Worm (Caenorhabditis elegans) whole organism, L4/young adult: ENCODE measurements around the gene pitr-4.

ENCODE experiments used
- W03F9.2 ChIP-seq: fragments of 150-350 bp; optimal IDR thresholded peaks from 2 replicates; lab custom pipeline; 2014; ENCODE audit warnings: missing biosample characterization, missing genetic modification characterization
- dao-5 ChIP-seq: sonication (generic microtip); optimal IDR thresholded peaks from 2 replicates; lab custom pipeline; 2016; ENCODE audit warnings: missing genotype, missing genetic modification characterization, moderate library complexity, missing compliant biosample characterization
- him-1 ChIP-seq: sonication (generic microtip); optimal IDR thresholded peaks from 2 replicates; lab custom pipeline; 2016; ENCODE audit warnings: missing genotype, missing genetic modification reagents, missing genetic modification characterization, missing compliant biosample characterization

DNA sequence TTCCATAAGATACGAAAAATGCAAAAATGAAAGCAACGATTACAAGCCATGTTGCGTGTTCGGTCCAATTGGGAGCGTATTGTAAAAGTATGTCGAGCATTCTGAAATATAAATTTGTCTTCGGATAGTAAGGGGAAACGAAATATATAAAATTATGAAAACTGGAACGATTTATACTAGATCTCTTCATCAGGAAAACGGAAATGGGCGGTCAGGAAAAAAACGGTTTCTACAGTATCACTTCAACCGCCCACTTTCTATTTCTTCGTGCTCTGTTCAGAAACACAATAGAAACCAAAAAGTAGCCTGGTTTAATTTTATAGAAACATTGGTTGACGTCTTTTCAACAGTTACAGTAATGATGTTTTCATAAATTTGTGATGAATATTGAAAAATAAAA, at the start of gene pitr-4:
- TF ChIP-seq him-1: no peak
- TF ChIP-seq dao-5 (tag; lab: Kevin White, UChicago): no peak
- TF ChIP-seq W03F9.2 (tag; lab: Kevin White, UChicago): no peak
